Worm (Caenorhabditis elegans) whole organism, midembryonic: ENCODE results near the gene zhp-4.

ENCODE experiments used
- T22C8.4 ChIP-seq: fragments of 200-800 bp; sonication (Bioruptor generic); IDR thresholded peaks from 2 replicates; pipeline ENCODE4 v1.3.6; 2022; ENCODE audit warnings: missing genetic modification characterization, missing compliant biosample characterization
- cog-1 ChIP-seq: sonication (generic microtip); optimal IDR thresholded peaks from 2 replicates; lab custom pipeline; 2016; ENCODE audit warnings: missing genetic modification characterization, missing compliant biosample characterization
- flt-1 ChIP-seq: fragments of 200-800 bp; sonication (Bioruptor generic); IDR thresholded peaks from 2 replicates; pipeline ENCODE4 v1.3.6; 2022; ENCODE audit warnings: missing genetic modification characterization, missing compliant biosample characterization
- klf-2 ChIP-seq: fragments of 200-800 bp; sonication (Bioruptor generic); conservative IDR thresholded peaks from 2 replicates; pipeline ENCODE4 v1.3.6; 2022; ENCODE audit warnings: missing genetic modification reagents, missing genetic modification characterization, missing compliant biosample characterization
- med-1 ChIP-seq: sonication (generic microtip); optimal IDR thresholded peaks from 2 replicates; lab custom pipeline; 2017; ENCODE audit warnings: missing genetic modification characterization, mild to moderate bottlenecking, missing compliant biosample characterization, antibody characterized with exemption, missing genetic modification reagents; ENCODE audit not compliant: insufficient read depth
- ref-1 ChIP-seq: fragments of 200-800 bp; sonication (Bioruptor generic); conservative IDR thresholded peaks from 2 replicates; pipeline ENCODE4 v1.3.6; 2022; ENCODE audit warnings: missing genetic modification reagents, missing genetic modification characterization, missing compliant biosample characterization
- tab-1 ChIP-seq: fragments of 200-800 bp; sonication (Bioruptor generic); IDR thresholded peaks from 2 replicates; pipeline ENCODE4 v1.3.6; 2022; ENCODE audit warnings: missing genetic modification characterization, missing compliant biosample characterization
- ztf-23 ChIP-seq: fragments of 200-800 bp; sonication (Bioruptor generic); IDR thresholded peaks from 2 replicates; pipeline ENCODE4 v1.3.6; 2022; ENCODE audit warnings: missing genetic modification reagents, missing genetic modification characterization, missing compliant biosample characterization
- ztf-29 ChIP-seq: fragments of 200-800 bp; sonication (Bioruptor generic); IDR thresholded peaks from 2 replicates; pipeline ENCODE4 v1.3.6; 2022; ENCODE audit warnings: missing genetic modification reagents, missing genetic modification characterization, missing compliant biosample characterization

zhp-4 gene

DNA sequence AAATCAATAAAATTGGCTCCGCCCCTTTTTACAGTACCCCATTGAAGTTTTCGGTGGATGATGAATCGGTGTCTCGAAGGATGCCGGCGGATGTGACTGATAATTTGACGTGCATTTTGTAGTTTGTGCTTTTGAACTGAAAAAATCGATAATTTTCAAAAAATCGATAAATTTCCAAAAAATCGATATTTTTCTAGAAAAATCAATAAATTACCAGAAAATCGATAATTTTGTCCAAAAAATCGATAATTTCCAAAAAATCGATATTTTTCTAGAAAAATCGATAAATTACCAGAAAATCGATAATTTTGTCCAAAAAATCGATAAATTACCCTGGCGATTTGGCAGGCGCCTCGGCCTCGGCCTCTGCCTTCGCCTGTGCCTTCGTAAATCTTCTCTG lies 2.1 kb downstream of the zhp-4 start:
- no peak for TF ChIP-seq cog-1 (tag; lab: Kevin White, UChicago)
- peak; percentile 98 for TF ChIP-seq T22C8.4

DNA sequence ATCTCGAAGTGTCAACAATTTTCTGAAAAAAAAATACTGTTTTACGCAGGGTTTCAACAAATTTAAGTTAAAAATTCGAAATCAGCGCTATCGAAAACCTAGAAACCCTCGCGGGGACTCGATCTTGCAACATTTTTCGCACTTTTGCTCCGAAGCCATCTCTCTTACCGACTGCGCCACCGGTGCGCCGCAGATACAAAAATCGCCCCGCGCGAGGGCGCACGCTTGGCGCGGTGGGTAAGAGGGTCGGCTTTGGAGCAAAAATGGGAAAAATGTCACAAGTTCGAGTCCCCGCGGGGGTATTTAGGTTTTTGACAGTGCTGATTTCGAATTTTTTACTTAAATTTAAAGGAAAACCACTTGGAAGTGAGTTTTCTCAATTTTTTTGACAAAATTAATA lies 10.7 kb downstream of the zhp-4 start:
- TF ChIP-seq ztf-23 (GFP tag; lab: Robert Waterston, UW) (no peak), cog-1 (tag; lab: Kevin White, UChicago) (no peak), ztf-29 (GFP tag; lab: Robert Waterston, UW) (no peak), ref-1 (no peak), T22C8.4 (no peak), flt-1 (GFP tag; lab: Robert Waterston, UW) (no peak)

DNA sequence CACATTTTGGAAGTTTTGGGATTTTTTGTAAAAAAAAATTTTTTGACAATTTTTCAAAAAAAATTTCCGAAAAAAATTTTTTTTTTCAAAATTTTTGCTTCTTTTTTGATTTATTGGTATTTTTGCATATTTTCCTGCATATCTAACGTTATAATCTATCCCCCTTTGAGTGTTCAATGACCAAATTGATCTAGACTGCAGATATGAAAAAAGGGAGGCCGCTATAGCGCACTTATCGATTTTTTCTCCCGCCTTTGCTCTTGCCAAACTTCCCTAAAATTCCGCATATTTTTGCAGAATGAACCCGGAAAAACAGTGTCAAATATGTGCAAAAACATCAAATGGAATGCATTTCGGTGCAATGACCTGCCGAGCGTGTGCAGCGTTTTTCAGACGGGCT lies 14.2 kb downstream of the zhp-4 start, which contains the start of gene nhr-145:
nhr-145 (plus strand) TSS at position 298 of the 400 bp plus-strand sequence.
- TF ChIP-seq cog-1 (tag; lab: Kevin White, UChicago) (no peak), T22C8.4 (peak; percentile 71)

DNA sequence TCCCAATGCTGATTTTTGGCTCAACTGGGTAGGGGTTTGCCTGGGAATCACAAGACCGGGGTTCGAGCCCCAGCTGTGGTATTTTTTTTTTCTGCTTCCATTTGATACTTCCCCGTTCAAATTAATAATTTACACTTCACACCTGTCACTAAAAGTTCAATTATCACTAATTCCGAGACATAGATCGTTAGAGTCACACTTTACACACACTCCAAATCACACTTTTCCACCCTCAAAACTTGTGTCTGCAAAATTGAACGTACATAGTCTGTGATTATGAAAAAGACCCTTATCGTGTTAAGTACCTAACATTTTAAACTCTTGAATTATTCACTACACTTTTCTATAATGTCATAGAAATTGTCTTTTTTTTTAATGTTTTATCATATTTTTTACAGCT lies 17.8 kb downstream of the zhp-4 start:
- TF ChIP-seq klf-2 (no peak), flt-1 (GFP tag; lab: Robert Waterston, UW) (no peak), ztf-23 (GFP tag; lab: Robert Waterston, UW) (no peak), med-1 (no peak)

DNA sequence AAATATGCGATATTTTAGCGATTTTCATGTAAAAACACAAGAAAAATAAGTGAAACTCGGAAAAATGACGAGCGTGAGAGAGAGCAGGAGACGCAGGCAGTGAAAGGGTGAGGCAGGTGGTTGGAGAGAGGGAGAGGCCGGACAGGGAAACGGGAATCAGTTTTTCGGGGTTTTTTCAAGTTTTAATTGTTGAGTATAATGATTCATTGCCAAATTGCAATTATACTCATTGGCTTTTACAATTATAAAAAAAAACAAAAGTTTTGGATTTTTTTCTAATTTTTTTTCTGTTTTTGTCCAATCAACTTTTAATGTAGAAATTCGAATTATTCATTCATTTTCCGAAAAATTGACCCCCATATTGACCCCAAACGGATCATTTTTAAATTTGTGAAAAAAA lies 19.0 kb downstream of the zhp-4 start, which contains the start of gene nhr-95:
nhr-95 (minus strand) TSS at position 101 of the 400 bp plus-strand sequence.
- TF ChIP-seq cog-1 (tag; lab: Kevin White, UChicago) (no peak), med-1 (no peak), klf-2 (no peak), T22C8.4 (no peak), ztf-23 (GFP tag; lab: Robert Waterston, UW) (no peak), tab-1 (GFP tag; lab: Robert Waterston, UW) (no peak), ref-1 (no peak), ztf-29 (GFP tag; lab: Robert Waterston, UW) (no peak)

DNA sequence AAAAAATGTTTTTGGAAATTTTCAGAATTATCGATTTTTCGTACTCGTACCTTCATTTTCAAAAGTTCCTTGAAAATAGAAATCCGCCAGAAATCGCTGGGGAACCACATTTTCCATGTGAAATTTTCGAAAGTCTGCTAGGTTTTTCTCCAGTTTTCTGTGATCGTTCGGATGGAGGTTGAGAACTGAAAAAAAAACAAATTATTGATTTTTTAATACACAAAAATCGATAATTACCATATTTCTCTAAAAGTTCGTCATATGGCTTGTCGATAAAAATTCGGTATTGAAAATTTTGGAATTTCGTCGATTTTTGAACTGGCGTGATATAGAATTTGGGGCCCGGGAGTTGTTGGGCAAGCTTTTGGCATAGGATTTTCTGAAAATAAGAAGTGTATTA lies 24.8 kb downstream of the zhp-4 start:
- TF ChIP-seq ztf-23 (GFP tag; lab: Robert Waterston, UW) (no peak), T22C8.4 (peak; percentile 6; the same call in 1 of the 2 replicates), tab-1 (GFP tag; lab: Robert Waterston, UW) (no peak), klf-2 (no peak), ref-1 (no peak)

DNA sequence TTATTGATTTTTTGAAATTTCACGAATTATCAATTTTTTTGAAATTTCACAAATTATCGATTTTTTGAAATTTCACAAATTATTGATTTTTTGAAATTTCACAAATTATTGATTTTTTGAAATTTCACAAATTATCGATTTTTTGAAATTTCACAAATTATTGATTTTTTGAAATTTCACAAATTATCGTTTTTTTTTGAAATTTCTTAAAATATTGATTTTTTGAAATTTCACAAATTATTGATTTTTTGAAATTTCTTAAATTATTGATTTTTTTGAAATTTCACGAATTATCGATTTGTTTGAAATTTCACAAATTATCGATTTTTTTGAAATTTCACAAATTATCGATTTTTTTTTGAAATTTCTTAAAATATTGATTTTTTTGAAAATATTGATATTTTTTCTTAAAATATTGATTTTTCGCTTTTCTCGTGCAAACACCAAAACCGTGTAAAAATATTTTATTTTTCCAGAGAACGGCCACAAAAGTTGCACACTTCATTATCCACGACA lies 25.4 kb downstream of the zhp-4 start:
- peak; percentile 92 for TF ChIP-seq T22C8.4

DNA sequence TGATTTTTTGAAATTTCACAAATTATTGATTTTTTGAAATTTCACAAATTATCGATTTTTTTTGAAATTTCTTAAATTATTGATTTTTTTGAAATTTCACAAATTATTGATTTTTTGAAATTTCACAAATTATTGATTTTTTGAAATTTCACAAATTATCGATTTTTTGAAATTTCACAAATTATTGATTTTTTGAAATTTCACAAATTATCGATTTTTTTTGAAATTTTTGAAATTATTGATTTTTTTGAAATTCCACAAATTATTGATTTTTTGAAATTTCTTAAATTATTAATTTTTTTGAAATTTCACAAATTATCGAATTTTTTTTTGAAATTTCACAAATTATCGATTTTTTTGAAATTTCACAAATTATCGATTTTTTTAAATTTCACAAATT lies 26.4 kb downstream of the zhp-4 start:
- TF ChIP-seq T22C8.4, result peak; percentile 92

DNA sequence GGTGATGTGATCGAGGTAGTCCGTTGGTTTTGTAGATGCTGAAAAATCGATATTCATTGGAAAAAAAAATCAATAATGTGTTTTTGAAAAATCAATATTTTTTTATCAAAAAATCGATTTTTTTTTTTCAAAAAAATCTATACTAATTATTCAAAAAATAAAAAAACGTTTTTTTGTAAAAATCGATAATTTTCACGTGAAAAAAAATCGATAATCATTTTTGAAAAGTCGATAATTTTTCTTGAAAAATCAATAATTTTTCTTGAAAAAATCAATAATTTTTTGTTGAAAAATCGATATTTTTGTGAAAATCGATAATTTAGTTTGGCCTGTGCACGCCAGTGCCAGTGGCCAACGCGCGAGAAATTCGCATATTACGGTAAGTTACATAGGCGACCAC lies 28.4 kb downstream of the zhp-4 start:
- TF ChIP-seq klf-2 (no peak), T22C8.4 (peak; percentile 85)

DNA sequence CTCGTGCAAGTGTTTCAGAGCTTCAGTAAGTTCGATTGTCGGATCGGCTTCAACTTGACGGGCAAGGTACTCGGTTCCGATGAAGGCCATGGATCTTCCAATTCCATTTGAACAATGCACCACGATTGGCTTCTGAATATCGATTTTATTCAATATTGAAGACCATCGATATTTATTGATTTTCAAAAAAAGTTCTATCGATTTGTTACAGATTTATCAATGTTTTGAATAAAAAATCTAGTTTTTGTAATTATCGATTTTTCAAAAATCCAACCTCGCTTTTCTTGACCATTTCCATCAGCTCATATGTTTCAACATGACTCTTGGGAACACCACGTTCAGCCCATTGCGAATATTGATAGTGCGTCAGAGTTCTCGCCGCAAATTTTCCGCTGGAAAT lies 32.7 kb downstream of the zhp-4 start:
- TF ChIP-seq T22C8.4, result 0 out of 2 replicates have a peak, but pooled peaks have one; percentile 7
- no peak for TF ChIP-seq med-1

DNA sequence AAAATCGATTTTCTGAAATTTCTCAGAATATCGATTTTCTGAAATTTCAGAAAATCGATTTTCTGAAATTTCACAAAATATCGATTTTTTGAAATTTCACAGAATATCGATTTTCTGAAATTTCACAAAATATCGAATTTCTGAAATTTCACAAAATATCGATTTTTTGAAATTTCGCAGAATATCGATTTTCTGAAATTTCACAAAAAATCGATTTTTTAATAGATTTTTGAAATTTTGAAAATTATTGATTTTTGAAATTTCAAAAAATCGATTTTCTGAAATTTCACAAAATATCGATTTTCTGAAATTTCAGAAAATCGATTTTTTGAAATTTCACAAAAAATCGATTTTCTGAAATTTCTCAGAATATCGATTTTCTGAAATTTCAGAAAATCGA lies 35.6 kb downstream of the zhp-4 start:
- peak; percentile 66 for TF ChIP-seq T22C8.4

DNA sequence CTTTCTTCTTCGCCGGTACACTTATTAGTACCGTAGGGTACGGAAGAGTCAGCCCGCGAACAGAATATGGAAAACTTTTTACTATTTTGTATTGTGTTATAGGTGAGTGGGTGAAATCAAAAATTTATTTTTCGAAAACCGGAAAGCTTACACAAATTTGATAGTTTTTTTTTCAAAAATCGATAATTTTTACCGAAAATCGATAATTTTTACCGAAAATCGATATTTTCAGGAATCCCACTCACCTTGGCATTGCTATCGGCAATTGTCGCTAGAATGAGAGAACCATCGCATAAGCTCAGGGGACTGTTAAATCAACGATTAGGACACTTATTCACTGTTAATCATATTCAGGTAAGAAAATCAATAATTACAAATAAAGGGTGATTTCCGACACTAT lies 38.3 kb downstream of the zhp-4 start:
- peak; percentile 44; the same call in 1 of the 2 replicates for TF ChIP-seq T22C8.4
- no peak for TF ChIP-seq cog-1 (tag; lab: Kevin White, UChicago)

DNA sequence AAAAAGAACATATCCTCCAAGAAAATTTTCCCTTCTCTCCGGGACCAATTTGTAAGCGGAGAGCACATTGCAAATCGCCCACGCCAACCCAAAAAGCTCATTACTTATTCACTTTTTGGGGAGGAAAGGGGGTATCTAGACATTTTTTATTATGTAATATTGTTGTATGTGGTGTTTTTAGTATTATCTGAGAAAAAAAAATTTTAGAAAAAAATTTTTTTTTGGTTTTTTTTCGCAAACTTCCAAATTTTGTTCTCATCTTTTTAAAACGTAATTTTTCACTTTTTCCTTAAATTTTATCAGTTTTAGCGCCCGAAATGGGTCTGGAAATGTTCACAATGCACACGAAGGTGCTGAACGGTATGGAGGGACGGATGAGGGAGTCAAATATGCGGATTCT lies 41.7 kb downstream of the zhp-4 start, which contains the start of gene twk-46:
twk-46 (plus strand) TSS at position 301 of the 400 bp plus-strand sequence.
- no peak for TF ChIP-seq med-1
- TF ChIP-seq cog-1 (tag; lab: Kevin White, UChicago), result no peak
- TF ChIP-seq flt-1 (GFP tag; lab: Robert Waterston, UW), result no peak
- TF ChIP-seq tab-1 (GFP tag; lab: Robert Waterston, UW), result no peak
- TF ChIP-seq ztf-23 (GFP tag; lab: Robert Waterston, UW), result no peak
- no peak for TF ChIP-seq T22C8.4

DNA sequence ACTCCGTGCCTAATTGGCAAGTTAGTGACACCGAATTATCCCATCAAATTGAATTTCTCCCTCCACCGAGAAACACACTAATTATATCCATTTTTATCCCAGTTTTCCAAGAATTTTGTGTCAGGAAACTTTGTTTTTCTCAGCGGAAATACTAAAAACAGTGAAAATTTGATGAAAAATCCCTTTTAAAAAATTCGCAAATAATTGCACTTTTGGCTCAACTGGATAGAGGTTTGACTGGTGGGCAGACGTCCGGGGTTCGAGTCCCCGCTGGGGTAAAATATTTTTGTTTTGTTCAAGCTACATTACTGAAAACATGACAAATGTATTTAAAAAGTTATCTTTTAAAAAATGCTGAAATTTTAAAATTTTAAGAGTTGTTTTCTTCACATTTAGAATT lies 43.5 kb downstream of the zhp-4 start:
- no peak for TF ChIP-seq flt-1 (GFP tag; lab: Robert Waterston, UW)
- TF ChIP-seq ref-1, result no peak
- TF ChIP-seq med-1, result no peak
- TF ChIP-seq ztf-29 (GFP tag; lab: Robert Waterston, UW), result no peak
- TF ChIP-seq klf-2, result no peak
- no peak for TF ChIP-seq cog-1 (tag; lab: Kevin White, UChicago)
- TF ChIP-seq tab-1 (GFP tag; lab: Robert Waterston, UW), result no peak
- no peak for TF ChIP-seq T22C8.4
- no peak for TF ChIP-seq ztf-23 (GFP tag; lab: Robert Waterston, UW)
